Fruit fly (Drosophila melanogaster) whole organism, wandering third instar larva: Measurements from ENCODE around the gene LanB1.
A peak's percentile ranks its signal among the peaks of the same experiment; 100 is the strongest.

Source experiments
- Abd-B ChIP-seq: fragments of >200 bp; optimal IDR thresholded peaks from 2 replicates; lab custom pipeline; 2017; ENCODE audit warnings: missing biosample characterization, missing genetic modification characterization
- CG9705 ChIP-seq: fragments of 200-800 bp; sonication (Bioruptor generic); optimal IDR thresholded peaks from 2 replicates; lab custom pipeline; 2018; ENCODE audit warnings: missing biosample characterization, mild to moderate bottlenecking, missing genetic modification characterization
- CrebA ChIP-seq: fragments of 200-800 bp; sonication (Bioruptor generic); optimal IDR thresholded peaks from 2 replicates; lab custom pipeline; 2016; ENCODE audit warnings: missing biosample characterization, mild to moderate bottlenecking, missing genetic modification characterization, borderline replicate concordance
- Dif ChIP-seq: fragments of 200-275, 200-300 bp; sonication (Bioruptor generic); optimal IDR thresholded peaks from 2 replicates; lab custom pipeline; 2018; ENCODE audit warnings: missing biosample characterization, missing genetic modification characterization; ENCODE audit not compliant: partially characterized antibody
- GATAd ChIP-seq: sonication (Bioruptor generic); optimal IDR thresholded peaks from 2 replicates; lab custom pipeline; 2016; ENCODE audit warnings: missing biosample characterization, missing genetic modification characterization
- HLH106 ChIP-seq: fragments of 200-800 bp; optimal IDR thresholded peaks from 3 replicates; lab custom pipeline; 2019; ENCODE audit warnings: missing biosample characterization, mild to moderate bottlenecking, missing genetic modification characterization, moderate library complexity
- Hnf4 ChIP-seq: fragments of 200-800 bp; sonication (Bioruptor generic); optimal IDR thresholded peaks from 2 replicates; lab custom pipeline; 2016; ENCODE audit warnings: missing biosample characterization, mild to moderate bottlenecking, missing genetic modification characterization
- Hr78 ChIP-seq: fragments of >200 bp; optimal IDR thresholded peaks from 2 replicates; lab custom pipeline; 2017; ENCODE audit warnings: missing biosample characterization, missing genetic modification characterization
- Hr83 ChIP-seq: fragments of 200-300 bp; sonication (Bioruptor generic); optimal IDR thresholded peaks from 2 replicates; lab custom pipeline; 2016; ENCODE audit warnings: missing biosample characterization, mild to moderate bottlenecking, missing genetic modification characterization, moderate library complexity; ENCODE audit not compliant: poor library complexity, severe bottlenecking
- Myc ChIP-seq: fragments of >200 bp; optimal IDR thresholded peaks from 2 replicates; lab custom pipeline; 2017
- N ChIP-seq: fragments of >200 bp; optimal IDR thresholded peaks from 2 replicates; lab custom pipeline; 2018; ENCODE audit warnings: missing biosample characterization, missing external identifiers, missing genetic modification characterization
- OdsH ChIP-seq: fragments of 200-800 bp; sonication (Bioruptor generic); optimal IDR thresholded peaks from 2 replicates; lab custom pipeline; 2016; ENCODE audit warnings: missing biosample characterization, mild to moderate bottlenecking, missing genetic modification characterization
- Rel ChIP-seq, 2 experiments: fragments of 200-800 bp; sonication (Bioruptor generic) in 1 of 2; optimal IDR thresholded peaks; 2 replicates in 1 of 2; 3 replicates in 1 of 2; lab custom pipeline; 2016 to 2019; ENCODE audit warnings: mild to moderate bottlenecking in 2 of 2, missing biosample characterization in 2 of 2, missing genetic modification characterization in 2 of 2, moderate library complexity in 1 of 2
- Vsx2 ChIP-seq: fragments of 200-300, 225-300 bp; sonication (Bioruptor generic); optimal IDR thresholded peaks from 2 replicates; lab custom pipeline; 2018; ENCODE audit warnings: missing biosample characterization, missing genetic modification characterization; ENCODE audit not compliant: partially characterized antibody
- br ChIP-seq: fragments of 200-800 bp; sonication (Bioruptor generic); optimal IDR thresholded peaks from 2 replicates; lab custom pipeline; 2016; ENCODE audit warnings: missing biosample characterization, missing genetic modification characterization
- dl ChIP-seq, 2 experiments: fragments of 175-275, 200-275 bp in 1 of 2; fragments of 200-275 bp in 1 of 2; sonication (Bioruptor generic); optimal IDR thresholded peaks; lab custom pipeline; 2018; ENCODE audit warnings: mild to moderate bottlenecking in 2 of 2, missing biosample characterization in 2 of 2, missing genetic modification characterization in 2 of 2, moderate library complexity in 2 of 2; ENCODE audit not compliant: partially characterized antibody in 2 of 2, insufficient read depth in 1 of 2
- dmrt93B ChIP-seq: fragments of 200-800 bp; sonication (Bioruptor generic); optimal IDR thresholded peaks from 2 replicates; lab custom pipeline; 2018; ENCODE audit warnings: missing biosample characterization, mild to moderate bottlenecking, missing genetic modification characterization
- dsf ChIP-seq: sonication (Bioruptor generic); optimal IDR thresholded peaks from 2 replicates; lab custom pipeline; 2016; ENCODE audit warnings: missing biosample characterization, missing genetic modification characterization, borderline replicate concordance
- foxo ChIP-seq, 2 experiments: fragments of 200-800 bp; sonication (Bioruptor generic); optimal IDR thresholded peaks; 2 replicates in 1 of 2; 3 replicates in 1 of 2; lab custom pipeline; 2016 to 2017; ENCODE audit warnings: missing biosample characterization in 2 of 2, missing genetic modification characterization in 2 of 2
- jim ChIP-seq: fragments of 175-275, 200-325 bp; sonication (Bioruptor generic); optimal IDR thresholded peaks from 2 replicates; lab custom pipeline; 2016; ENCODE audit warnings: missing biosample characterization, mild to moderate bottlenecking, missing genetic modification characterization
- lola ChIP-seq: fragments of >200 bp; optimal IDR thresholded peaks from 2 replicates; lab custom pipeline; 2017; ENCODE audit warnings: missing biosample characterization, missing genetic modification characterization
- pan ChIP-seq: fragments of >200 bp; optimal IDR thresholded peaks from 2 replicates; lab custom pipeline; 2017
- psq ChIP-seq: fragments of 200-800 bp; sonication (Bioruptor generic); optimal IDR thresholded peaks from 3 replicates; lab custom pipeline; 2017; ENCODE audit warnings: missing biosample characterization, mild to moderate bottlenecking, missing genetic modification characterization, moderate library complexity
- rgr ChIP-seq: fragments of 200-800 bp; sonication (Bioruptor generic); optimal IDR thresholded peaks from 3 replicates; lab custom pipeline; 2016; ENCODE audit warnings: missing biosample characterization, mild to moderate bottlenecking, missing genetic modification characterization
- tai ChIP-seq: sonication (Bioruptor generic); optimal IDR thresholded peaks from 2 replicates; lab custom pipeline; 2016; ENCODE audit warnings: missing biosample characterization, missing genetic modification characterization
- usp ChIP-seq: fragments of >200 bp; optimal IDR thresholded peaks from 2 replicates; lab custom pipeline; 2017; ENCODE audit warnings: missing biosample characterization, missing genetic modification characterization
- woc ChIP-seq: sonication (Bioruptor generic); optimal IDR thresholded peaks from 2 replicates; lab custom pipeline; 2016; ENCODE audit warnings: missing biosample characterization, mild to moderate bottlenecking, missing genetic modification characterization

Gene LanB1

dm6 chr2L:7851609-7852008 is 40.4 kb downstream of the LanB1 start:
- TF ChIP-seq Hr78 (GFP tag; lab: Kevin White, UChicago) (no peak), pan (lab: Kevin White, UChicago) (no peak), jim (GFP tag; lab: Kevin White, UChicago) (no peak), dsf (no peak), Rel (GFP tag; optimal IDR thresholded peaks at IDR 0.05; lab: Kevin White, UChicago) (no peak), Rel (tag; optimal IDR thresholded peaks at IDR 0.05; lab: Kevin White, UChicago) (no peak), Hr83 (GFP tag; lab: Kevin White, UChicago) (no peak), OdsH (GFP tag; lab: Kevin White, UChicago) (no peak), Dif (no peak), rgr (GFP tag; lab: Kevin White, UChicago) (no peak), Abd-B (GFP tag; lab: Kevin White, UChicago) (no peak)
- TF ChIP-seq, all 38 proteins: peak for 0

- no peak for TF ChIP-seq N (GFP tag; lab: Kevin White, UChicago)
- no peak for TF ChIP-seq psq (GFP tag; lab: Kevin White, UChicago)
- TF ChIP-seq Abd-B (GFP tag; lab: Kevin White, UChicago) = no peak
- TF ChIP-seq Hnf4 (GFP tag; lab: Kevin White, UChicago) = no peak
- TF ChIP-seq pan (lab: Kevin White, UChicago) = no peak
- no peak for TF ChIP-seq GATAd
Measured at dm6 chr2L:7855108-7855507, 43.9 kb downstream of the LanB1 start, which contains the start of gene CG14535. CG14535 (minus strand) TSS chr2L:7855475.

- TF ChIP-seq Vsx2 (GFP tag; lab: Kevin White, UChicago) (peak; percentile 10), foxo (GFP tag; optimal IDR thresholded peaks at IDR 0.05; lab: Kevin White, UChicago) (peak in 1 of 2 experiments; percentile 0), Myc (lab: Kevin White, UChicago) (peak; percentile 86)
- TF ChIP-seq, all 38 proteins: peak for 3; not testable (repeated sequence) for 35
Measured at dm6 chr2L:7856380-7857127, 45.3 kb downstream of the LanB1 start, which contains the start of gene lectin-28C. lectin-28C (plus strand) TSS chr2L:7857077.

dm6 chr2L:7860739-7861138 is 49.5 kb downstream of the LanB1 start, which contains the start of gene TwdlE:
TwdlE (minus strand) TSS chr2L:7860839.
- TF ChIP-seq OdsH (GFP tag; lab: Kevin White, UChicago) (no peak), CG9705 (GFP tag; lab: Kevin White, UChicago) (no peak), dl (GFP tag; optimal IDR thresholded peaks at IDR 0.05; lab: Kevin White, UChicago; ENCODE audit: insufficient read depth in 1 of 2, partially characterized antibody in 2 of 2) (no peak), N (GFP tag; lab: Kevin White, UChicago) (no peak)

- TF ChIP-seq jim (GFP tag; lab: Kevin White, UChicago) (no peak), dsf (no peak), tai (GFP tag; lab: Kevin White, UChicago) (no peak), Hnf4 (GFP tag; lab: Kevin White, UChicago) (no peak), br (no peak), rgr (GFP tag; lab: Kevin White, UChicago) (no peak), dl (GFP tag; optimal IDR thresholded peaks at IDR 0.05; lab: Kevin White, UChicago; ENCODE audit: insufficient read depth in 1 of 2, partially characterized antibody in 2 of 2) (no peak), lola (GFP tag; lab: Kevin White, UChicago) (no peak), Vsx2 (GFP tag; lab: Kevin White, UChicago) (no peak), pan (lab: Kevin White, UChicago) (no peak), N (GFP tag; lab: Kevin White, UChicago) (no peak), HLH106 (tag; lab: Kevin White, UChicago) (no peak), CrebA (GFP tag; lab: Kevin White, UChicago) (no peak), Hr83 (GFP tag; lab: Kevin White, UChicago) (no peak), Abd-B (GFP tag; lab: Kevin White, UChicago) (no peak), usp (GFP tag; lab: Kevin White, UChicago) (no peak), dmrt93B (GFP tag; lab: Kevin White, UChicago) (no peak), Dif (no peak), woc (GFP tag; lab: Kevin White, UChicago) (no peak), GATAd (no peak)
Measured at dm6 chr2L:7861733-7862132, 50.5 kb downstream of the LanB1 start.
